Fruit fly (Drosophila melanogaster): Measurements from ENCODE around the gene r-cup.

Gene r-cup

dm6 chrX:21027929-21028575 lies 2.4 kb upstream of the r-cup start, which contains the start of gene CG1532:
TSS of gene CG1532 (minus strand) at chrX:21028361.
- peak; percentile 39 for TF ChIP-seq h (GFP tag; optimal IDR thresholded peaks at IDR 0.05)
- peak in 1 of 2 experiments; percentile 31 for TF ChIP-seq foxo (GFP tag; optimal IDR thresholded peaks at IDR 0.05)
- TF ChIP-seq Dif (GFP tag; optimal IDR thresholded peaks at IDR 0.05; ENCODE audit: partially characterized antibody) = peak; percentile 0
- TF ChIP-seq lola (GFP tag; optimal IDR thresholded peaks at IDR 0.05) = no peak
- no peak for TF ChIP-seq dl (GFP tag; optimal IDR thresholded peaks at IDR 0.05; ENCODE audit: insufficient read depth in 1 of 2, partially characterized antibody in 2 of 2)
- TF ChIP-seq Dfd (GFP tag; optimal IDR thresholded peaks at IDR 0.05) = no peak
- no peak for TF ChIP-seq pan (optimal IDR thresholded peaks at IDR 0.05)
- TF ChIP-seq brk (GFP tag; optimal IDR thresholded peaks at IDR 0.05) = no peak
- no peak for TF ChIP-seq HLH106 (tag; optimal IDR thresholded peaks at IDR 0.05)
- TF ChIP-seq psq (GFP tag; optimal IDR thresholded peaks at IDR 0.05) = no peak
- no peak for TF ChIP-seq Abd-B (GFP tag; optimal IDR thresholded peaks at IDR 0.05)
- no peak for TF ChIP-seq dmrt93B (GFP tag; optimal IDR thresholded peaks at IDR 0.05)
- no peak for TF ChIP-seq jim (GFP tag; optimal IDR thresholded peaks at IDR 0.05)
- TF ChIP-seq N (GFP tag; optimal IDR thresholded peaks at IDR 0.05) = no peak
- TF ChIP-seq Jra (GFP tag; optimal IDR thresholded peaks at IDR 0.05) = no peak
- TF ChIP-seq CrebA (GFP tag; optimal IDR thresholded peaks at IDR 0.05; ENCODE audit: borderline replicate concordance) = no peak
- no peak for TF ChIP-seq Vsx2 (GFP tag; optimal IDR thresholded peaks at IDR 0.05; ENCODE audit: partially characterized antibody)
- no peak for TF ChIP-seq Hr78 (GFP tag; optimal IDR thresholded peaks at IDR 0.05)
- peak; percentile 16 for TF ChIP-seq Hnf4 (GFP tag; optimal IDR thresholded peaks at IDR 0.05)
- no peak for TF ChIP-seq Rel (GFP tag; optimal IDR thresholded peaks at IDR 0.05)
- TF ChIP-seq Rel (tag; optimal IDR thresholded peaks at IDR 0.05) = peak; percentile 27
- TF ChIP-seq sage (GFP tag; optimal IDR thresholded peaks at IDR 0.05) = peak; percentile 6
- no peak for TF ChIP-seq CG9705 (GFP tag; optimal IDR thresholded peaks at IDR 0.05)
- TF ChIP-seq usp (GFP tag; optimal IDR thresholded peaks at IDR 0.05) = no peak
- TF ChIP-seq tai (GFP tag; optimal IDR thresholded peaks at IDR 0.05) = no peak
- TF ChIP-seq br (GFP tag; optimal IDR thresholded peaks at IDR 0.05) = no peak
- TF ChIP-seq OdsH (GFP tag; optimal IDR thresholded peaks at IDR 0.05) = no peak
- TF ChIP-seq fru (GFP tag; optimal IDR thresholded peaks at IDR 0.05) = peak; percentile 16
- no peak for TF ChIP-seq Mio (GFP tag; optimal IDR thresholded peaks at IDR 0.05)
- no peak for TF ChIP-seq sv (GFP tag; optimal IDR thresholded peaks at IDR 0.05)
- TF ChIP-seq woc (GFP tag; optimal IDR thresholded peaks at IDR 0.05) = no peak
- no peak for TF ChIP-seq rgr (GFP tag; optimal IDR thresholded peaks at IDR 0.05)
- no peak for TF ChIP-seq Myc (optimal IDR thresholded peaks at IDR 0.05)
- no peak for TF ChIP-seq dsf (GFP tag; optimal IDR thresholded peaks at IDR 0.05; ENCODE audit: borderline replicate concordance)
- TF ChIP-seq Sp1 (GFP tag; optimal IDR thresholded peaks at IDR 0.05) = no peak
- TF ChIP-seq ey (GFP tag; optimal IDR thresholded peaks at IDR 0.05) = no peak
- no peak for TF ChIP-seq GATAd (GFP tag; optimal IDR thresholded peaks at IDR 0.05)
- no peak for TF ChIP-seq CG32264 (GFP tag; optimal IDR thresholded peaks at IDR 0.05)
- TF ChIP-seq Hr83 (GFP tag; optimal IDR thresholded peaks at IDR 0.05; ENCODE audit: poor library complexity, severe bottlenecking) = no peak

- no peak for TF ChIP-seq Jra (GFP tag; optimal IDR thresholded peaks at IDR 0.05)
- no peak for TF ChIP-seq Vsx2 (GFP tag; optimal IDR thresholded peaks at IDR 0.05; ENCODE audit: partially characterized antibody)
- no peak for TF ChIP-seq ey (GFP tag; optimal IDR thresholded peaks at IDR 0.05)
- TF ChIP-seq brk (GFP tag; optimal IDR thresholded peaks at IDR 0.05) = no peak
- no peak for TF ChIP-seq Dif (GFP tag; optimal IDR thresholded peaks at IDR 0.05; ENCODE audit: partially characterized antibody)
- no peak for TF ChIP-seq fru (GFP tag; optimal IDR thresholded peaks at IDR 0.05)
- no peak for TF ChIP-seq br (GFP tag; optimal IDR thresholded peaks at IDR 0.05)
- TF ChIP-seq Hnf4 (GFP tag; optimal IDR thresholded peaks at IDR 0.05) = no peak
- no peak for TF ChIP-seq Rel (GFP tag; optimal IDR thresholded peaks at IDR 0.05)
- TF ChIP-seq Rel (tag; optimal IDR thresholded peaks at IDR 0.05) = no peak
Observed at dm6 chrX:21017568-21017967, 8.1 kb downstream of the r-cup start.
